Fruit fly (Drosophila melanogaster): ENCODE data around the gene CG34299.
A peak's percentile ranks its signal among the peaks of the same experiment; 100 is the strongest.

CG34299 gene

DNA sequence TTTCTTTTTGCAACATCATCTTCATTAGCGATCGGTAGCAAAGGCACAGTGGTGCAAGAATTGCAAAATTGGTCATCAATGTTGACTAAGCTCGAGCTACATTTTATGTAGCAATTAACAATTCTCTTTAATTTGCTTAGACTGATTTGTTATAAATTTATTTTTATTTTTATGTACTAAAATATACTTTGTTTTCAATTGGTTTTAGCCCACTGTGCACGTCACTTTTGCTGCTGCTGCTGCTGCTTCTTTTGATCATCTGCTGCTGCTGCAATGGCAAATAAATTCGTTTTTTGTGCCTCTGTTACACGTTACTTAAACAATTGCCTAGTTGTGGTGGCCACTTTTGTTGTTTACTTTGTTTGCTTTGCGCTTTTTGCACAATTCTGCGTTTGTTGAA, 46.7 kb downstream of the CG34299 start (continued):
- TF ChIP-seq toy (GFP tag; IDR thresholded peaks at IDR 0.05) (peak; percentile 57; the same call in 1 of the 2 replicates), cg (GFP tag; optimal IDR thresholded peaks at IDR 0.05) (no peak), ase (GFP tag; IDR thresholded peaks at IDR 0.05) (peak; percentile 89), luna (GFP tag; optimal IDR thresholded peaks at IDR 0.05) (no peak), CG13775 (GFP tag; optimal IDR thresholded peaks at IDR 0.05) (peak; percentile 73), btn (GFP tag; optimal IDR thresholded peaks at IDR 0.05) (no peak), CG14441 (GFP tag; IDR thresholded peaks at IDR 0.05) (peak; percentile 83), B-H2 (GFP tag; optimal IDR thresholded peaks at IDR 0.05) (no peak), CG14710 (tag; optimal IDR thresholded peaks at IDR 0.05) (peak; percentile 68), tgo (GFP tag; IDR thresholded peaks at IDR 0.05) (peak; percentile 88), CG10431 (GFP tag; optimal IDR thresholded peaks at IDR 0.05) (no peak), MTF-1 (GFP tag; optimal IDR thresholded peaks at IDR 0.05; ENCODE audit: borderline replicate concordance) (peak; percentile 57), CG1602 (GFP tag; optimal IDR thresholded peaks at IDR 0.05) (peak; percentile 73), CG16863 (GFP tag; optimal IDR thresholded peaks at IDR 0.05) (peak; percentile 19), Oaz (GFP tag; IDR thresholded peaks at IDR 0.05) (peak; percentile 72), CG6654 (GFP tag; optimal IDR thresholded peaks at IDR 0.05) (peak; percentile 61), Drgx (GFP tag; IDR thresholded peaks at IDR 0.05) (peak; percentile 98), CG2116 (GFP tag; optimal IDR thresholded peaks at IDR 0.05) (peak; percentile 11), CG10147 (GFP tag; optimal IDR thresholded peaks at IDR 0.05) (peak; percentile 51), Scr (GFP tag; IDR thresholded peaks at IDR 0.05; ENCODE audit: partially characterized antibody) (no peak), CG16779 (GFP tag; IDR thresholded peaks at IDR 0.05) (peak; percentile 48; the same call in 1 of the 2 replicates), ro (GFP tag; IDR thresholded peaks at IDR 0.05) (peak; percentile 63; the same call in 1 of the 2 replicates), CG33213 (GFP tag; optimal IDR thresholded peaks at IDR 0.05) (peak; percentile 9), slp2 (GFP tag; optimal IDR thresholded peaks at IDR 0.05) (peak; percentile 30), lab (GFP tag; optimal IDR thresholded peaks at IDR 0.05) (peak; percentile 84), Vsx1 (GFP tag; optimal IDR thresholded peaks at IDR 0.05) (peak; percentile 71), Dref (GFP tag; IDR thresholded peaks at IDR 0.05) (no peak), CG12659 (GFP tag; optimal IDR thresholded peaks at IDR 0.05) (peak; percentile 66), Dek (tag; optimal IDR thresholded peaks at IDR 0.05) (peak; percentile 46), al (GFP tag; IDR thresholded peaks at IDR 0.05) (peak; percentile 72), Doc2 (GFP tag; IDR thresholded peaks at IDR 0.05) (0 out of 2 replicates have a peak, but pooled peaks have one; percentile 22), CG14667 (GFP tag; IDR thresholded peaks at IDR 0.05) (peak; percentile 83), Xbp1 (GFP tag; optimal IDR thresholded peaks at IDR 0.05) (peak; percentile 85), NFAT (GFP tag; IDR thresholded peaks at IDR 0.05) (peak; percentile 73), hbn (GFP tag; IDR thresholded peaks at IDR 0.05; ENCODE audit: partially characterized antibody) (no peak), CG30020 (tag; optimal IDR thresholded peaks at IDR 0.05) (no peak), CG4360 (GFP tag; IDR thresholded peaks at IDR 0.05) (peak; percentile 59), CG31224 (GFP tag; IDR thresholded peaks at IDR 0.05) (peak; percentile 65), CG6254 (GFP tag; optimal IDR thresholded peaks at IDR 0.05) (peak; percentile 71), ab (GFP tag; optimal IDR thresholded peaks at IDR 0.05) (peak; percentile 49), Elba2 (GFP tag; optimal IDR thresholded peaks at IDR 0.05) (peak; percentile 32), CG3847 (GFP tag; IDR thresholded peaks at IDR 0.05) (peak; percentile 73), CG8281 (tag; optimal IDR thresholded peaks at IDR 0.05) (no peak), dimm (GFP tag; IDR thresholded peaks at IDR 0.05) (peak; percentile 78), Adf1 (GFP tag; IDR thresholded peaks at IDR 0.05) (0 out of 2 replicates have a peak, but pooled peaks have one; percentile 32), CG6683 (GFP tag; optimal IDR thresholded peaks at IDR 0.05) (no peak), Mes4 (GFP tag; optimal IDR thresholded peaks at IDR 0.05) (no peak), CG15696 (tag; optimal IDR thresholded peaks at IDR 0.05) (peak; percentile 31), CG2202 (tag; optimal IDR thresholded peaks at IDR 0.05) (peak; percentile 45), dati (GFP tag; IDR thresholded peaks at IDR 0.05) (peak; percentile 65), fd64A (GFP tag; optimal IDR thresholded peaks at IDR 0.05) (no peak)

Data from whole organism, embryonic.